Fruit fly (Drosophila melanogaster) whole organism, wandering third instar larva: Measurements from ENCODE around the gene CG6443.

ENCODE experiments used
- CG9705 ChIP-seq: fragments of 200-800 bp; sonication (Bioruptor generic); optimal IDR thresholded peaks from 2 replicates; lab custom pipeline; 2018; ENCODE audit warnings: missing biosample characterization, mild to moderate bottlenecking, missing genetic modification characterization
- Hr78 ChIP-seq: fragments of >200 bp; optimal IDR thresholded peaks from 2 replicates; lab custom pipeline; 2017; ENCODE audit warnings: missing biosample characterization, missing genetic modification characterization
- Sp1 ChIP-seq: fragments of 200-800 bp; sonication (Bioruptor generic); optimal IDR thresholded peaks from 3 replicates; lab custom pipeline; 2019; ENCODE audit warnings: missing biosample characterization, mild to moderate bottlenecking, missing genetic modification characterization, moderate library complexity
- fru ChIP-seq: fragments of 200-800 bp; sonication (Bioruptor generic); optimal IDR thresholded peaks from 3 replicates; lab custom pipeline; 2016; ENCODE audit warnings: missing biosample characterization, mild to moderate bottlenecking, missing genetic modification characterization
- pan ChIP-seq: fragments of >200 bp; optimal IDR thresholded peaks from 2 replicates; lab custom pipeline; 2017
- usp ChIP-seq: fragments of >200 bp; optimal IDR thresholded peaks from 2 replicates; lab custom pipeline; 2017; ENCODE audit warnings: missing biosample characterization, missing genetic modification characterization

- TF ChIP-seq fru (GFP tag; lab: Kevin White, UChicago) (no peak), usp (no peak), pan (lab: Kevin White, UChicago) (no peak), Sp1 (GFP tag; lab: Kevin White, UChicago) (no peak), Hr78 (GFP tag; lab: Kevin White, UChicago) (no peak), CG9705 (GFP tag; lab: Kevin White, UChicago) (no peak)
These were observed 28.4 kb downstream of the CG6443 start for dm6 chr2L:10757038-10757685.
